Worm (Caenorhabditis elegans) whole organism, L4 larva: ENCODE measurements around the gene C52A10.3.

ENCODE experiments used
- D1046.2 ChIP-seq: fragments of 200-800 bp; sonication (Bioruptor generic); IDR thresholded peaks from 2 replicates; pipeline ENCODE4 v1.3.6; 2022; ENCODE audit warnings: missing genetic modification characterization, missing compliant biosample characterization
- F49E8.2 ChIP-seq: sonication (generic microtip); optimal IDR thresholded peaks from 2 replicates; lab custom pipeline; 2016; ENCODE audit warnings: missing compliant biosample characterization, mild to moderate bottlenecking, missing genetic modification characterization, borderline replicate concordance
- R02D3.7 ChIP-seq: fragments of 150-350 bp; sonication (generic microtip); optimal IDR thresholded peaks from 3 replicates; lab custom pipeline; 2014; ENCODE audit warnings: missing biosample characterization, missing genetic modification characterization
- T20F7.1 ChIP-seq: fragments of 200-800 bp; sonication (Bioruptor generic); optimal IDR thresholded peaks from 2 replicates; lab custom pipeline; 2018; ENCODE audit warnings: mild to moderate bottlenecking, missing genetic modification characterization, missing compliant biosample characterization
- Y105C5A.15 ChIP-seq: fragments of 200-800 bp; sonication (Bioruptor generic); IDR thresholded peaks from 2 replicates; pipeline ENCODE4 v1.3.6; 2022; ENCODE audit warnings: missing genetic modification characterization, missing compliant biosample characterization
- Y48G9A.11 ChIP-seq: fragments of 200-800 bp; sonication (Bioruptor generic); IDR thresholded peaks from 2 replicates; pipeline ENCODE4 v1.3.6; 2022; ENCODE audit warnings: missing genetic modification reagents, missing genetic modification characterization, missing compliant biosample characterization
- Y75B8A.6 ChIP-seq: fragments of 200-800 bp; sonication (Bioruptor generic); IDR thresholded peaks from 2 replicates; pipeline ENCODE4 v1.3.6; 2022; ENCODE audit warnings: missing genetic modification reagents, missing genetic modification characterization, missing compliant biosample characterization
- aha-1 ChIP-seq: fragments of 150-350 bp; peaks from one replicate; lab custom pipeline; 2014; ENCODE audit warnings: missing biosample characterization, missing genetic modification characterization
- aly-2 ChIP-seq: sonication (generic microtip); optimal IDR thresholded peaks from 2 replicates; lab custom pipeline; 2018; ENCODE audit warnings: missing biosample characterization, missing genetic modification characterization
- arid-1 ChIP-seq: fragments of 200-800 bp; sonication (Bioruptor generic); conservative IDR thresholded peaks from 2 replicates; pipeline ENCODE4 v1.3.6; 2022; ENCODE audit warnings: missing genetic modification reagents, missing genetic modification characterization, missing compliant biosample characterization
- ctbp-1 ChIP-seq: fragments of 200-800 bp; sonication (Bioruptor generic); IDR thresholded peaks from 2 replicates; pipeline ENCODE4 v1.3.6; 2022; ENCODE audit warnings: missing genetic modification reagents, missing genetic modification characterization, missing compliant biosample characterization
- daf-12 ChIP-seq: fragments of 150-350 bp; optimal IDR thresholded peaks from 2 replicates; lab custom pipeline; 2014; ENCODE audit warnings: missing biosample characterization, missing genetic modification reagents, missing genetic modification characterization
- daf-16 ChIP-seq, 3 experiments: sonication (generic microtip); optimal IDR thresholded peaks; 2 replicates each; lab custom pipeline; 2016 to 2017; ENCODE audit warnings: missing genetic modification characterization in 3 of 3, missing genetic modification reagents in 3 of 3, mild to moderate bottlenecking in 2 of 3, missing compliant biosample characterization in 2 of 3, missing biosample characterization in 1 of 3, moderate library complexity in 1 of 3
- dmd-6 ChIP-seq: fragments of 200-800 bp; sonication (Bioruptor generic); IDR thresholded peaks from 2 replicates; pipeline ENCODE4 v1.3.6; 2022; ENCODE audit warnings: missing genetic modification reagents, missing genetic modification characterization, missing compliant biosample characterization
- dmd-9 ChIP-seq: fragments of 200-800 bp; sonication (Bioruptor generic); IDR thresholded peaks from 2 replicates; pipeline ENCODE4 v1.3.6; 2022; ENCODE audit warnings: missing genetic modification reagents, missing genetic modification characterization, missing compliant biosample characterization
- dve-1 ChIP-seq: sonication (generic microtip); optimal IDR thresholded peaks from 2 replicates; lab custom pipeline; 2017; ENCODE audit warnings: antibody characterized with exemption, mild to moderate bottlenecking, missing genetic modification characterization, missing compliant biosample characterization; ENCODE audit not compliant: insufficient read depth
- egl-27 ChIP-seq: sonication (generic microtip); optimal IDR thresholded peaks from 3 replicates; lab custom pipeline; 2017; ENCODE audit warnings: missing biosample characterization, missing genetic modification reagents, missing genetic modification characterization
- egl-43 ChIP-seq: fragments of 200-800 bp; sonication (Bioruptor generic); IDR thresholded peaks from 2 replicates; pipeline ENCODE4 v1.3.6; 2022; ENCODE audit warnings: missing genetic modification reagents, missing genetic modification characterization, missing compliant biosample characterization
- fkh-10 ChIP-seq: fragments of 150-350 bp; optimal IDR thresholded peaks from 2 replicates; lab custom pipeline; 2014; ENCODE audit warnings: missing biosample characterization, missing genetic modification reagents, missing genetic modification characterization
- fos-1 ChIP-seq: fragments of 150-350 bp; optimal IDR thresholded peaks from 2 replicates; lab custom pipeline; 2014; ENCODE audit warnings: missing biosample characterization, missing genetic modification characterization
- hlh-11 ChIP-seq: fragments of 200-800 bp; sonication (Bioruptor generic); optimal IDR thresholded peaks from 2 replicates; lab custom pipeline; 2018; ENCODE audit warnings: mild to moderate bottlenecking, missing genetic modification characterization, missing compliant biosample characterization
- hmg-1.1 ChIP-seq: fragments of 200-800 bp; sonication (Bioruptor generic); IDR thresholded peaks from 2 replicates; pipeline ENCODE4 v1.3.6; 2022; ENCODE audit warnings: missing genetic modification reagents, missing genetic modification characterization, missing compliant biosample characterization
- jun-1 ChIP-seq: fragments of 150-350 bp; optimal IDR thresholded peaks from 2 replicates; lab custom pipeline; 2014; ENCODE audit warnings: missing biosample characterization, missing genetic modification reagents, missing genetic modification characterization
- lin-1 ChIP-seq: fragments of 200-800 bp; sonication (Bioruptor generic); IDR thresholded peaks from 2 replicates; pipeline ENCODE4 v1.3.6; 2022; ENCODE audit warnings: missing genetic modification reagents, missing genetic modification characterization, missing compliant biosample characterization
- lin-29 ChIP-seq: fragments of 200-800 bp; sonication (Bioruptor generic); IDR thresholded peaks from 2 replicates; pipeline ENCODE4 v1.3.6; 2022; ENCODE audit warnings: missing genetic modification reagents, missing genetic modification characterization, missing compliant biosample characterization
- lin-39 ChIP-seq: fragments of 150-350 bp; optimal IDR thresholded peaks from 2 replicates; lab custom pipeline; 2014; ENCODE audit warnings: missing biosample characterization, missing genetic modification reagents, missing genetic modification characterization
- lir-3 ChIP-seq: sonication (generic microtip); optimal IDR thresholded peaks from 2 replicates; lab custom pipeline; 2016; ENCODE audit warnings: mild to moderate bottlenecking, missing genetic modification characterization, missing compliant biosample characterization
- madf-9 ChIP-seq: fragments of 200-800 bp; sonication (Bioruptor generic); conservative IDR thresholded peaks from 2 replicates; pipeline ENCODE4 v1.3.6; 2022; ENCODE audit warnings: missing genetic modification reagents, missing genetic modification characterization, missing compliant biosample characterization
- mes-2 ChIP-seq: sonication (generic microtip); optimal IDR thresholded peaks from 2 replicates; lab custom pipeline; 2016; ENCODE audit warnings: missing genotype, mild to moderate bottlenecking, missing genetic modification characterization, missing compliant biosample characterization; ENCODE audit not compliant: poor library complexity, severe bottlenecking
- nhr-102 ChIP-seq: sonication (generic microtip); optimal IDR thresholded peaks from 2 replicates; lab custom pipeline; 2016; ENCODE audit warnings: mild to moderate bottlenecking, missing genetic modification characterization, moderate library complexity, missing compliant biosample characterization
- nhr-11 ChIP-seq: fragments of 150-350 bp; optimal IDR thresholded peaks from 2 replicates; lab custom pipeline; 2014; ENCODE audit warnings: missing biosample characterization, missing genetic modification characterization
- nhr-25 ChIP-seq: sonication (generic microtip); optimal IDR thresholded peaks from 2 replicates; lab custom pipeline; 2017; ENCODE audit warnings: missing genetic modification characterization, mild to moderate bottlenecking, missing compliant biosample characterization, antibody characterized with exemption, moderate library complexity, borderline replicate concordance; ENCODE audit not compliant: insufficient read depth
- nhr-28 ChIP-seq: fragments of 150-350 bp; optimal IDR thresholded peaks from 2 replicates; lab custom pipeline; 2014; ENCODE audit warnings: missing biosample characterization, missing genetic modification characterization
- nhr-48 ChIP-seq: sonication (generic microtip); optimal IDR thresholded peaks from 2 replicates; lab custom pipeline; 2016; ENCODE audit warnings: mild to moderate bottlenecking, missing genetic modification characterization, missing compliant biosample characterization
- nhr-77 ChIP-seq: fragments of 150-350 bp; optimal IDR thresholded peaks from 2 replicates; lab custom pipeline; 2014; ENCODE audit warnings: missing biosample characterization, missing genetic modification characterization
- pha-4 ChIP-seq, 2 experiments: fragments of 150-350 bp in 1 of 2; fragments of 200-800 bp in 1 of 2; sonication (Bioruptor generic) in 1 of 2; IDR thresholded peaks in 1 of 2; optimal IDR thresholded peaks in 1 of 2; 2 replicates each; pipeline versions ENCODE4 v1.3.6 to Lab custom; 2014 to 2022; ENCODE audit warnings: missing genetic modification characterization in 2 of 2, missing genetic modification reagents in 2 of 2, missing biosample characterization in 1 of 2, missing compliant biosample characterization in 1 of 2
- php-3 ChIP-seq: fragments of 200-800 bp; sonication (Bioruptor generic); IDR thresholded peaks from 2 replicates; pipeline ENCODE4 v1.3.6; 2022; ENCODE audit warnings: missing genetic modification reagents, missing genetic modification characterization, missing compliant biosample characterization
- pqm-1 ChIP-seq: sonication (generic microtip); optimal IDR thresholded peaks from 2 replicates; lab custom pipeline; 2017; ENCODE audit warnings: missing biosample characterization, missing genetic modification characterization
- rbr-2 ChIP-seq: sonication (generic microtip); optimal IDR thresholded peaks from 2 replicates; lab custom pipeline; 2016; ENCODE audit warnings: missing genotype, missing genetic modification characterization, missing compliant biosample characterization
- sdz-12 ChIP-seq: fragments of 200-800 bp; sonication (Bioruptor generic); optimal IDR thresholded peaks from 2 replicates; lab custom pipeline; 2018; ENCODE audit warnings: mild to moderate bottlenecking, missing genetic modification characterization, missing compliant biosample characterization
- set-16 ChIP-seq: fragments of 200-800 bp; sonication (Bioruptor generic); IDR thresholded peaks from 2 replicates; pipeline ENCODE4 v1.3.6; 2022; ENCODE audit warnings: missing genetic modification reagents, missing genetic modification characterization, missing compliant biosample characterization
- skn-1 ChIP-seq: fragments of 150-350 bp; optimal IDR thresholded peaks from 2 replicates; lab custom pipeline; 2014; ENCODE audit warnings: missing biosample characterization, missing genetic modification characterization
- snpc-1.2 ChIP-seq: fragments of 200-800 bp; sonication (Bioruptor generic); IDR thresholded peaks from 2 replicates; pipeline ENCODE4 v1.3.6; 2022; ENCODE audit warnings: missing genetic modification reagents, missing genetic modification characterization, missing compliant biosample characterization
- snpc-4 ChIP-seq: fragments of 150-350 bp; optimal IDR thresholded peaks from 2 replicates; lab custom pipeline; 2014; ENCODE audit warnings: missing biosample characterization, missing genetic modification characterization
- tra-1 ChIP-seq: fragments of 200-800 bp; sonication (Bioruptor generic); IDR thresholded peaks from 2 replicates; pipeline ENCODE4 v1.3.6; 2022; ENCODE audit warnings: missing genetic modification reagents, missing genetic modification characterization, missing compliant biosample characterization
- unc-130 ChIP-seq: sonication (generic microtip); optimal IDR thresholded peaks from 2 replicates; lab custom pipeline; 2016; ENCODE audit warnings: missing genetic modification reagents, missing genetic modification characterization, missing compliant biosample characterization
- unc-62 ChIP-seq, 3 experiments: fragments of 150-350 bp in 1 of 3; sonication (generic microtip); optimal IDR thresholded peaks in 2 of 3; peaks in 1 of 3; 1 replicate in 1 of 3; 2 replicates in 2 of 3; lab custom pipeline; 2014 to 2017; ENCODE audit warnings: missing biosample characterization in 3 of 3, missing genetic modification characterization in 3 of 3, missing genetic modification reagents in 3 of 3, missing genotype in 1 of 3

Gene C52A10.3

ce11 chrV:5192501-5192900, 46.8 kb downstream of the C52A10.3 start, which contains the start of gene C03A7.13 (continued):
- no peak for TF ChIP-seq Y75B8A.6
- TF ChIP-seq lin-29 (GFP tag; lab: Robert Waterston, UW) = no peak
- TF ChIP-seq nhr-102 (tag; lab: Kevin White, UChicago) = peak; percentile 58
- TF ChIP-seq arid-1 (GFP tag; lab: Robert Waterston, UW) = no peak
- TF ChIP-seq Y48G9A.11 = no peak
- TF ChIP-seq aha-1 (tag; lab: Kevin White, UChicago) = no peak
- TF ChIP-seq egl-27 = no peak
- TF ChIP-seq lin-39 (tag; lab: Kevin White, UChicago) = no peak
- TF ChIP-seq jun-1 (tag; lab: Kevin White, UChicago) = no peak
- TF ChIP-seq nhr-25 (tag; lab: Kevin White, UChicago) = no peak
- no peak for TF ChIP-seq pha-4 (GFP tag; IDR thresholded peaks at IDR 0.05; lab: Robert Waterston, UW)
- no peak for TF ChIP-seq pha-4 (tag; optimal IDR thresholded peaks at IDR 0.05; lab: Kevin White, UChicago)
- no peak for TF ChIP-seq ctbp-1
- TF ChIP-seq T20F7.1 = no peak
- no peak for TF ChIP-seq unc-130 (GFP tag; lab: Kevin White, UChicago)
- TF ChIP-seq skn-1 (tag; lab: Kevin White, UChicago) = no peak
- TF ChIP-seq php-3 (GFP tag; lab: Robert Waterston, UW) = peak; percentile 90
- peak; percentile 89 for TF ChIP-seq nhr-28 (tag; lab: Kevin White, UChicago)
- no peak for TF ChIP-seq fos-1 (tag; lab: Kevin White, UChicago)
- no peak for TF ChIP-seq fkh-10 (GFP tag; lab: Kevin White, UChicago)
- peak; percentile 92 for TF ChIP-seq dmd-6
- TF ChIP-seq daf-16 (GFP tag; optimal IDR thresholded peaks at IDR 0.05; lab: Kevin White, UChicago) = peak in 1 of 2 experiments; percentile 40
- TF ChIP-seq daf-16 (tag; optimal IDR thresholded peaks at IDR 0.05; lab: Kevin White, UChicago) = peak; percentile 89
- no peak for TF ChIP-seq nhr-11
- peak; percentile 81 for TF ChIP-seq nhr-48 (tag; lab: Kevin White, UChicago)
- TF ChIP-seq sdz-12 (GFP tag; lab: Kevin White, UChicago) = no peak
- TF ChIP-seq aly-2 = no peak
- TF ChIP-seq hmg-1.1 = no peak
- no peak for TF ChIP-seq D1046.2 (GFP tag; lab: Robert Waterston, UW)
- TF ChIP-seq snpc-4 = no peak
- TF ChIP-seq nhr-77 (tag; lab: Kevin White, UChicago) = peak; percentile 86
- peak in 1 of 2 experiments; percentile 2 for TF ChIP-seq unc-62 (GFP tag; optimal IDR thresholded peaks at IDR 0.05 in 1 of 2; lab: Kevin White, UChicago)
- no peak for TF ChIP-seq unc-62 (tag; optimal IDR thresholded peaks at IDR 0.05; lab: Kevin White, UChicago)
- no peak for TF ChIP-seq rbr-2 (tag; lab: Kevin White, UChicago)
- no peak for TF ChIP-seq mes-2
- no peak for TF ChIP-seq egl-43 (GFP tag; lab: Robert Waterston, UW)
- TF ChIP-seq R02D3.7 (tag; lab: Kevin White, UChicago) = no peak
- TF ChIP-seq lin-1 = 0 out of 2 replicates have a peak, but pooled peaks have one; percentile 26
- TF ChIP-seq F49E8.2 (tag; lab: Kevin White, UChicago) = no peak
- no peak for TF ChIP-seq set-16 (GFP tag; lab: Robert Waterston, UW)
- TF ChIP-seq pqm-1 = peak; percentile 78
- peak; percentile 59; the same call in 1 of the 2 replicates for TF ChIP-seq tra-1
- TF ChIP-seq hlh-11 (tag; lab: Kevin White, UChicago) = peak; percentile 77
- TF ChIP-seq madf-9 = no peak
- peak; percentile 93 for TF ChIP-seq dve-1 (tag; lab: Kevin White, UChicago)
- no peak for TF ChIP-seq daf-12 (tag; lab: Kevin White, UChicago)
- no peak for TF ChIP-seq dmd-9
- TF ChIP-seq lir-3 = no peak
- TF ChIP-seq Y105C5A.15 (GFP tag; lab: Robert Waterston, UW) = no peak
- no peak for TF ChIP-seq snpc-1.2 (GFP tag; lab: Robert Waterston, UW)
- TF ChIP-seq, all 104 proteins: peak for 14
